Worm (Caenorhabditis elegans) whole organism, young adult: ENCODE measurements around the gene rpl-5.

ENCODE experiments used
- F37B4.10 ChIP-seq: fragments of 200-800 bp; sonication (Bioruptor generic); IDR thresholded peaks from 2 replicates; pipeline ENCODE4 v1.3.6; 2022; ENCODE audit warnings: missing genetic modification characterization, missing compliant biosample characterization
- F57A8.1 ChIP-seq: fragments of 200-800 bp; sonication (Bioruptor generic); optimal IDR thresholded peaks from 2 replicates; lab custom pipeline; 2018; ENCODE audit warnings: mild to moderate bottlenecking, missing genetic modification characterization, moderate library complexity, missing compliant biosample characterization
- ZK185.1 ChIP-seq: sonication (generic microtip); optimal IDR thresholded peaks from 2 replicates; lab custom pipeline; 2016; ENCODE audit warnings: mild to moderate bottlenecking, missing genetic modification characterization, missing compliant biosample characterization; ENCODE audit not compliant: poor library complexity, severe bottlenecking
- lin-26 ChIP-seq: fragments of 200-800 bp; sonication (Bioruptor generic); IDR thresholded peaks from 2 replicates; pipeline ENCODE4 v1.3.6; 2022; ENCODE audit warnings: missing genetic modification reagents, missing genetic modification characterization, missing compliant biosample characterization
- madf-10 ChIP-seq: sonication (generic microtip); optimal IDR thresholded peaks from 2 replicates; lab custom pipeline; 2016; ENCODE audit warnings: mild to moderate bottlenecking, missing genetic modification characterization, missing compliant biosample characterization
- mel-28 ChIP-seq: sonication (generic microtip); optimal IDR thresholded peaks from 2 replicates; lab custom pipeline; 2016; ENCODE audit warnings: borderline replicate concordance, mild to moderate bottlenecking, missing genetic modification characterization, missing compliant biosample characterization
- nfya-1 ChIP-seq: sonication (generic microtip); optimal IDR thresholded peaks from 2 replicates; lab custom pipeline; 2017; ENCODE audit warnings: antibody characterized with exemption, missing compliant biosample characterization, missing genetic modification characterization, borderline replicate concordance; ENCODE audit not compliant: insufficient read depth
- nfyb-1 ChIP-seq: fragments of 200-800 bp; sonication (Bioruptor generic); IDR thresholded peaks from 2 replicates; pipeline ENCODE4 v1.3.6; 2022; ENCODE audit warnings: missing genetic modification reagents, missing genetic modification characterization, missing compliant biosample characterization
- snpc-3.4 ChIP-seq: sonication (generic microtip); optimal IDR thresholded peaks from 2 replicates; lab custom pipeline; 2017; ENCODE audit warnings: missing genetic modification characterization, mild to moderate bottlenecking, missing compliant biosample characterization, antibody characterized with exemption, moderate library complexity, missing genotype, missing genetic modification reagents
- snpc-4 ChIP-seq, 5 experiments: fragments of 150-350 bp in 1 of 5; sonication (generic microtip) in 4 of 5; optimal IDR thresholded peaks; 2 replicates each; lab custom pipeline; 2014 to 2018; ENCODE audit warnings: missing genetic modification characterization in 5 of 5, missing biosample characterization in 3 of 5, antibody characterized with exemption in 2 of 5, mild to moderate bottlenecking in 2 of 5, missing compliant biosample characterization in 2 of 5, missing genotype in 2 of 5, moderate library complexity in 2 of 5, missing genetic modification reagents in 1 of 5
- unc-62 ChIP-seq: fragments of 150-350 bp; optimal IDR thresholded peaks from 2 replicates; lab custom pipeline; 2014; ENCODE audit warnings: missing biosample characterization, missing genetic modification reagents, missing genetic modification characterization
- ztf-25 ChIP-seq: fragments of 200-800 bp; sonication (Bioruptor generic); IDR thresholded peaks from 2 replicates; pipeline ENCODE4 v1.3.6; 2022; ENCODE audit warnings: missing genetic modification reagents, missing genetic modification characterization, missing compliant biosample characterization

DNA sequence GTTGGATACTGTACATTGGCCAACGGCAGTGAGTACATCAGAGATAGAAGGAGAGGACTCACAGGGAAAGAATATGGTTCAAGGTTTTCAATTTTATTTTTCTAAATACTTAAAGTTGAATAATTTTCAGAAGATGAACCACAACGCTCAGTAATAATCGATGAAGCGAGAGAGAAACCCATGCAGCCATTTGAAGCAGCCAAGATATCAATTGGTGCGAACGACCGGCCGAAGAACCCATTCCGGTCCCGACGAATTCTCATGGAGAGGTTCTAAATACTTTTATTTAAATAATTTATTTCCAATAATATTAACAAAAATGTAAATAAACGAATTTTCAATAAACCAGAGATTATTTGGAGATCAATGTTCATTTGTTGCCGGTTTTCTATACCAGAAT lies 30.4 kb downstream of the rpl-5 start, which contains the start of gene pigg-1:
- TF ChIP-seq unc-62 (GFP tag; lab: Kevin White, UChicago) = no peak
- TF ChIP-seq madf-10 = no peak
- no peak for TF ChIP-seq snpc-3.4 (tag; lab: Kevin White, UChicago)
- no peak for TF ChIP-seq ztf-25 (GFP tag; lab: Robert Waterston, UW)
- TF ChIP-seq F37B4.10 (GFP tag; lab: Robert Waterston, UW) = no peak
- TF ChIP-seq lin-26 (GFP tag; lab: Robert Waterston, UW) = no peak
- TF ChIP-seq nfyb-1 (GFP tag; lab: Robert Waterston, UW) = no peak
- TF ChIP-seq F57A8.1 = no peak
- no peak for TF ChIP-seq nfya-1 (tag; lab: Kevin White, UChicago)
- no peak for TF ChIP-seq mel-28
- TF ChIP-seq snpc-4 (GFP tag; optimal IDR thresholded peaks at IDR 0.05; lab: Kevin White, UChicago) = no peak
- TF ChIP-seq snpc-4 (tag; optimal IDR thresholded peaks at IDR 0.05; lab: Kevin White, UChicago) = no peak
- no peak for TF ChIP-seq ZK185.1 (tag; lab: Kevin White, UChicago)
